Fruit fly (Drosophila melanogaster): Measurements from ENCODE around the gene CG3117.

- TF ChIP-seq CTCF (optimal IDR thresholded peaks at IDR 0.05), result no peak
- no peak for TF ChIP-seq CG8478 (optimal IDR thresholded peaks at IDR 0.05)
Observed at dm6 chr2L:2825406-2825805, 21.6 kb downstream of the CG3117 start, which contains the start of gene CG3123.

Data from S2 (cell line).